Worm (Caenorhabditis elegans): ENCODE results near the gene rol-3.

The rol-3 gene

ce11 chrV:8210527-8210926 is 27.7 kb downstream of the rol-3 start:
- TF ChIP-seq lin-14 (GFP tag; optimal IDR thresholded peaks at IDR 0.05) (peak; percentile 42), nhr-85 (tag) (no peak)

ce11 chrV:8206931-8207330 is 31.3 kb downstream of the rol-3 start, which contains the start of gene timp-1:
TSS of gene timp-1 (plus strand) at chrV:8207235.
- TF ChIP-seq xbp-1 (tag; optimal IDR thresholded peaks at IDR 0.05) (no peak), elt-3 (tag; optimal IDR thresholded peaks at IDR 0.05) (peak in 1 of 6 experiments; percentile 47), efl-1 (optimal IDR thresholded peaks at IDR 0.05) (no peak), efl-1 (GFP tag; optimal IDR thresholded peaks at IDR 0.05 in 1 of 2) (no peak), blmp-1 (tag; optimal IDR thresholded peaks at IDR 0.05) (peak; percentile 93)

DNA sequence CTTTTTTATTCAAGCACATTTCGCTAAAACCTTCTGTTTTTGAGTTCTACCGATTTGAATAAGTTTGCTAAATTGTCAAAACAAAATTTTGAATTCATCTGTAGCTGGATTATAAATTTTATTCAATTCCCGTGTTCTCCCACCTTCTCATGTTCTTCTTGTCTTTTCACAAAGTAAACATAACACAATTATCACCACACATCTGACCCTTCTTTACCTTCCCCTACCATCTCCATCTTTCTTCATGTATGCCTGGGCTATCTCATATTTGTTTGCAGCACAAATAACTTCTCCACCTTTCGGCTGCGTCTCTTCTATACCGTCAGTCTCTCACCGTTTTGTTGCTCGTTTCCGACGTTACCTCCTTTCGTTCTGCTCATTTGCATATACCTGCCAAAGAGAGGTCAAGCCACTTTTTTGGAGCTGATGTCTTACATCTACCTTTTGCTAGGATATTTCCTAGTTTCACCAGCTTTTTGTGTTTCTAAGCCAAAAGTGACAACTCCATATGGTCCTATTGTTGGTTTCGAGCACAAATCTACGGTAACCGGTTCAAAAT is 35.0 kb downstream of the rol-3 start, which contains the start of gene cest-17:
cest-17 (plus strand) TSS at position 248 of the 559 bp plus-strand sequence.
- TF ChIP-seq efl-1 (optimal IDR thresholded peaks at IDR 0.05) (no peak), efl-1 (GFP tag; optimal IDR thresholded peaks at IDR 0.05 in 1 of 2) (peak in 1 of 2 experiments; percentile 53), efl-3 (GFP tag; optimal IDR thresholded peaks at IDR 0.05) (no peak)

DNA sequence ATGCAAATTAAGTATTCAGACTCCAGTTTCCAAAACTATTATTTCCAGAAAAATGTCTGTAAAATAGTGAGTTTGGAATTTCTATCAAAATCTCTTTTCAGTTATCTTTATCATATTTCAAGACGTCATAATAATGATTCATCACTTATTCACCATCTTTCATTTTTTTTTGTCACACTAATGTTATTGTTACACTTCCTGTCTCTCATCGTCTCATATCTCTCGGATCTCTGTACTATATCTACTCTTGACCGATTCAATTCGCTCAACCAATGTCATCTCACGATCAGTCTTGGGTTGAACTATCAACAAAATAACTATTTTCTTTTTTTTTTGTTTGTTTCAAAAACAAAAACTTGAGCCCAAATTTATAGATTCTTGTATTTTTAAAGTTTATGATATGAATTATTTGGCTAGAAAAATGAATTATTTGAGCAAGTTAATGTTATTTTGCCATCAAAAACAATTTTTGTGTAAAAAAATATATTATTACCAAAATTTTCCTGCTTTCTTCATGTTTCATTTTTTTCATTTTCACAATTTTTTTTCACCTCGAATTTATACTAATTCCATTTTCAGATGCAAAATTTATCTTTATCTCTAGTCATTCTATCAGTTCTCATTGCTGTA is 36.9 kb downstream of the rol-3 start, which contains the start of gene cri-2:
cri-2 (plus strand) TSS at position 580 of the 630 bp plus-strand sequence.
- TF ChIP-seq nhr-71 (tag; optimal IDR thresholded peaks at IDR 0.05) (peak; percentile 36), lin-13 (GFP tag; optimal IDR thresholded peaks at IDR 0.05) (no peak), snu-23 (GFP tag; optimal IDR thresholded peaks at IDR 0.05) (peak; percentile 23), nhr-85 (tag) (peak; percentile 68), rnt-1 (tag; optimal IDR thresholded peaks at IDR 0.05) (peak; percentile 33), blmp-1 (tag; optimal IDR thresholded peaks at IDR 0.05) (peak; percentile 26), fos-1 (tag; optimal IDR thresholded peaks at IDR 0.05) (no peak), lin-14 (GFP tag; optimal IDR thresholded peaks at IDR 0.05) (peak; percentile 68), nhr-76 (tag; optimal IDR thresholded peaks at IDR 0.05) (no peak), lir-3 (tag; optimal IDR thresholded peaks at IDR 0.05; ENCODE audit: poor library complexity) (peak; percentile 6)

ce11 chrV:8198994-8199393 is 39.2 kb downstream of the rol-3 start, which contains the start of gene F20D6.11:
TSS of gene F20D6.11 (minus strand) at chrV:8199094.
- TF ChIP-seq egl-13 (tag; optimal IDR thresholded peaks at IDR 0.05) (no peak), blmp-1 (tag; optimal IDR thresholded peaks at IDR 0.05) (no peak), ceh-82 (tag; optimal IDR thresholded peaks at IDR 0.05) (no peak), unc-98 (GFP tag; IDR thresholded peaks at IDR 0.05) (no peak), lsy-2 (tag; optimal IDR thresholded peaks at IDR 0.05) (no peak), irx-1 (tag; optimal IDR thresholded peaks at IDR 0.05) (no peak), alr-1 (tag; optimal IDR thresholded peaks at IDR 0.05; ENCODE audit: borderline replicate concordance) (no peak), pax-3 (tag; optimal IDR thresholded peaks at IDR 0.05) (no peak), lin-15B (tag; optimal IDR thresholded peaks at IDR 0.05) (no peak), skn-1 (tag; optimal IDR thresholded peaks at IDR 0.05) (no peak), ets-5 (GFP tag; IDR thresholded peaks at IDR 0.05) (no peak), nhr-76 (tag; optimal IDR thresholded peaks at IDR 0.05) (no peak)

DNA sequence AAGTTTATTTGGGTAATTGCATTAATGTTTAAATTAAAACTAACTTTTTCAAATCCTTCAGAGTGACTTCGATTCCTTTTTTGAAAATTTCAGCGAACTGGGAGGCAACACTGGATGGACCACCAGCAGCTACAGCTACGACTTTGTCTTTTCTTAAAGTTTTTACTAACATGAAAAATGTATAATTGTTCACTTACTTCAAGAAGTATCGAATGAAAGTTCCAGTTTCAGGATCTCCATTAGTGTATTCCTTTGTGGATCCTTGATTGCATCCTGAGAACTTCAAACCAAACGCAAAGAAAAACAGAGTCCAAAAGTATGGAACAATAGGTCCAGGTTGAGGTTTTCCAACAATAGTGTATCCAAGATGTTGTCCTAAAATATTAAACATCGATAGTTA is 41.2 kb downstream of the rol-3 start:
- TF ChIP-seq efl-1 (optimal IDR thresholded peaks at IDR 0.05) = no peak
- peak in 1 of 2 experiments; percentile 67 for TF ChIP-seq efl-1 (GFP tag; optimal IDR thresholded peaks at IDR 0.05 in 1 of 2)
- TF ChIP-seq aly-2 (tag; optimal IDR thresholded peaks at IDR 0.05) = no peak
- no peak for TF ChIP-seq ces-1 (GFP tag; optimal IDR thresholded peaks at IDR 0.05)

DNA sequence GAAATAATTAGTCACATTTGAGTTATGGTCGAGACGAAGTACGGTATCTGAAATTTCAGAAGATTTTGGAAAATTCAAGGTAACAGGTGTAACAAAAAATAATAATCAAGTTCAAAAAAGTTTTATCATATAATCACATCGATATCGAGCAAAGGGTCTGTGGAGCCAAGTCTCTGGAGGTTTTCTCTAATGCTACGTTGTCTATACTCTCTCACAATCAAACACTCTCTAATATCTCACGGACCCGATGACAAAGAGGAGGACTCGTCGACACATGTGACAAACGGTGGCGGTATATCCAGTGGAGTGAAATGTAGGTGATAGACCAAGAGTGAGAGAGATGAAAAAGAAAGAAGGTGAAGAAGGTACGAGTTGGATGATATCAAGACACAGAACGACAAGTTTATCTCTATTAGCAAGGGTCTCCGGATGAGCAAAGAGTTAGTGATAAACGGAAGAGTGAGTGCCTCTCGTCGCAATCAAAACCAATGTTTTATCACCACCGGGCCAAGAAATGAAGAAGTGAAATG is 42.3 kb downstream of the rol-3 start, which contains the start of gene F20D6.10:
F20D6.10 (minus strand) TSS at position 51 of the 530 bp plus-strand sequence.
- TF ChIP-seq elt-2 (tag; optimal IDR thresholded peaks at IDR 0.05) = no peak
- peak; percentile 12 for TF ChIP-seq nhr-20 (tag; optimal IDR thresholded peaks at IDR 0.05)
- TF ChIP-seq aha-1 (tag; optimal IDR thresholded peaks at IDR 0.05) = no peak
- peak; percentile 59 for TF ChIP-seq lin-14 (GFP tag; optimal IDR thresholded peaks at IDR 0.05)
- no peak for TF ChIP-seq unc-62 (GFP tag; optimal IDR thresholded peaks at IDR 0.05)
- TF ChIP-seq unc-98 (GFP tag; IDR thresholded peaks at IDR 0.05) = no peak
- no peak for TF ChIP-seq snpc-4 (tag; optimal IDR thresholded peaks at IDR 0.05)
- TF ChIP-seq snu-23 (GFP tag; optimal IDR thresholded peaks at IDR 0.05) = peak; percentile 22
- peak; percentile 71 for TF ChIP-seq nhr-71 (tag; optimal IDR thresholded peaks at IDR 0.05)
- no peak for TF ChIP-seq Y116A8C.19 (tag; optimal IDR thresholded peaks at IDR 0.05; ENCODE audit: borderline replicate concordance)
- TF ChIP-seq grh-1 (GFP tag; IDR thresholded peaks at IDR 0.05) = no peak
- TF ChIP-seq zag-1 (tag; optimal IDR thresholded peaks at IDR 0.05) = no peak
- TF ChIP-seq dpl-1 (GFP tag; optimal IDR thresholded peaks at IDR 0.05) = no peak
- no peak for TF ChIP-seq skn-1 (tag; optimal IDR thresholded peaks at IDR 0.05)
- TF ChIP-seq egl-27 (tag; optimal IDR thresholded peaks at IDR 0.05) = no peak
- no peak for TF ChIP-seq fos-1 (tag; optimal IDR thresholded peaks at IDR 0.05)
